Worm (Caenorhabditis elegans): ENCODE measurements around the gene C08E8.4.
"Not testable (repeated sequence)": the region's sequence is repeated elsewhere in the genome, so short reads cannot be mapped to it uniquely, and the experiment has no call there.

C08E8.4 gene

ce11 chrV:18402743-18403142 is 31.1 kb downstream of the C08E8.4 start:
- TF ChIP-seq lsy-27 (tag; optimal IDR thresholded peaks at IDR 0.05; ENCODE audit: borderline replicate concordance, insufficient read depth) (no peak), let-607 (tag; optimal IDR thresholded peaks at IDR 0.05) (no peak), dpff-1 (tag; optimal IDR thresholded peaks at IDR 0.05) (no peak)

ce11 chrV:18404767-18405166 is 33.1 kb downstream of the C08E8.4 start, which contains the start of gene srh-209:
srh-209 (minus strand) TSS chrV:18404867.
- TF ChIP-seq ztf-6 (GFP tag; IDR thresholded peaks at IDR 0.05); pbrm-1 (GFP tag; IDR thresholded peaks at IDR 0.05); lin-54 (GFP tag; optimal IDR thresholded peaks at IDR 0.05): not testable (repeated sequence)

ce11 chrV:18410142-18410541 is 38.5 kb downstream of the C08E8.4 start, which contains the start of gene srh-207:
srh-207 (minus strand) TSS chrV:18410242.
- TF ChIP-seq lsy-27 (tag; optimal IDR thresholded peaks at IDR 0.05; ENCODE audit: borderline replicate concordance, insufficient read depth) (no peak), lin-54 (GFP tag; optimal IDR thresholded peaks at IDR 0.05) (no peak), ztf-25 (GFP tag; IDR thresholded peaks at IDR 0.05) (no peak), sea-2 (GFP tag; IDR thresholded peaks at IDR 0.05) (no peak), ztf-18 (tag; optimal IDR thresholded peaks at IDR 0.05) (no peak), nhr-120 (GFP tag; IDR thresholded peaks at IDR 0.05) (no peak), nhr-179 (tag; optimal IDR thresholded peaks at IDR 0.05) (no peak), Y56A3A.18 (GFP tag; IDR thresholded peaks at IDR 0.05) (no peak), madf-6 (GFP tag; IDR thresholded peaks at IDR 0.05) (no peak), snpc-3.4 (tag; optimal IDR thresholded peaks at IDR 0.05) (no peak), ceh-100 (GFP tag; IDR thresholded peaks at IDR 0.05) (no peak), aptf-3 (GFP tag; IDR thresholded peaks at IDR 0.05) (no peak)

ce11 chrV:18412351-18412750 is 40.7 kb downstream of the C08E8.4 start:
- TF ChIP-seq B0336.3 (GFP tag; IDR thresholded peaks at IDR 0.05): no peak
- TF ChIP-seq ceh-40 (GFP tag; IDR thresholded peaks at IDR 0.05): no peak
- TF ChIP-seq attf-6 (GFP tag; IDR thresholded peaks at IDR 0.05): no peak
- TF ChIP-seq ceh-27 (GFP tag; optimal IDR thresholded peaks at IDR 0.05): no peak
- no peak for TF ChIP-seq F57A8.1 (GFP tag; optimal IDR thresholded peaks at IDR 0.05)
- no peak for TF ChIP-seq F10E7.11 (tag; optimal IDR thresholded peaks at IDR 0.05)
- TF ChIP-seq cebp-2 (GFP tag; IDR thresholded peaks at IDR 0.05): no peak
- no peak for TF ChIP-seq F37B4.10 (GFP tag; IDR thresholded peaks at IDR 0.05)
- TF ChIP-seq attf-5 (GFP tag; optimal IDR thresholded peaks at IDR 0.05): peak; percentile 5
- TF ChIP-seq cebp-1 (GFP tag; IDR thresholded peaks at IDR 0.05): no peak
- TF ChIP-seq cebp-1 (tag; optimal IDR thresholded peaks at IDR 0.05): peak; percentile 47
- TF ChIP-seq ceh-79 (tag; optimal IDR thresholded peaks at IDR 0.05): no peak
- TF ChIP-seq ztf-22 (GFP tag; optimal IDR thresholded peaks at IDR 0.05): no peak
- no peak for TF ChIP-seq mes-4 (tag; optimal IDR thresholded peaks at IDR 0.05)
- TF ChIP-seq ztf-18 (tag; optimal IDR thresholded peaks at IDR 0.05): peak; percentile 66
- no peak for TF ChIP-seq lag-1 (GFP tag; IDR thresholded peaks at IDR 0.05)
- peak; percentile 77; the same call in 1 of the 2 replicates for TF ChIP-seq Y56A3A.18 (GFP tag; IDR thresholded peaks at IDR 0.05)
- peak; percentile 92 for TF ChIP-seq tbp1 (GFP tag; optimal IDR thresholded peaks at IDR 0.05)
- peak; percentile 85 for TF ChIP-seq B0261.1 (tag; optimal IDR thresholded peaks at IDR 0.05)
- TF ChIP-seq D2030.7 (GFP tag; IDR thresholded peaks at IDR 0.05): 0 out of 2 replicates have a peak, but pooled peaks have one; percentile 26
- TF ChIP-seq let-607 (tag; optimal IDR thresholded peaks at IDR 0.05): no peak
- no peak for TF ChIP-seq hrde-1 (tag; optimal IDR thresholded peaks at IDR 0.05; ENCODE audit: borderline replicate concordance)
- no peak for TF ChIP-seq sptf-2 (GFP tag; optimal IDR thresholded peaks at IDR 0.05)
- TF ChIP-seq rec-8 (tag; optimal IDR thresholded peaks at IDR 0.05): peak in 1 of 2 experiments; percentile 33
- peak; percentile 51; the same call in 1 of the 2 replicates for TF ChIP-seq dox-1 (GFP tag; IDR thresholded peaks at IDR 0.05)
- peak; percentile 3 for TF ChIP-seq lsl-1 (GFP tag; optimal IDR thresholded peaks at IDR 0.05)
- no peak for TF ChIP-seq ama-1 (optimal IDR thresholded peaks at IDR 0.05)
- TF ChIP-seq ama-1 (GFP tag; optimal IDR thresholded peaks at IDR 0.05): peak in 1 of 2 experiments; percentile 31
- TF ChIP-seq pha-4 (tag; optimal IDR thresholded peaks at IDR 0.05): no peak
- no peak for TF ChIP-seq gei-17 (GFP tag; optimal IDR thresholded peaks at IDR 0.05)
